Fruit fly (Drosophila melanogaster) whole organism, embryonic: ENCODE data around the gene CG7627.

Source experiments
- Ada2b ChIP-seq: fragments of 200-800 bp; sonication (Bioruptor generic); IDR thresholded peaks from 2 replicates; pipeline ENCODE4 v1.3.6; 2022; ENCODE audit warnings: missing biosample characterization, missing genetic modification characterization
- Antp ChIP-seq: fragments of 200-800 bp; sonication (Bioruptor generic); optimal IDR thresholded peaks from 3 replicates; lab custom pipeline; 2016; ENCODE audit warnings: missing biosample characterization, missing genetic modification characterization
- CG10431 ChIP-seq: fragments of 200-800 bp; sonication (Bioruptor generic); optimal IDR thresholded peaks from 3 replicates; lab custom pipeline; 2018; ENCODE audit warnings: missing biosample characterization, mild to moderate bottlenecking, missing genetic modification characterization
- CG10543 ChIP-seq: fragments of 200-800 bp; sonication (Bioruptor generic); optimal IDR thresholded peaks from 3 replicates; lab custom pipeline; 2017; ENCODE audit warnings: missing biosample characterization, mild to moderate bottlenecking, missing genetic modification characterization, moderate library complexity
- CG11093 ChIP-seq: fragments of 200-800 bp; sonication (Bioruptor generic); IDR thresholded peaks from 3 replicates; pipeline ENCODE4 v1.3.6; 2022; ENCODE audit warnings: missing biosample characterization, missing genetic modification characterization
- CG11560 ChIP-seq: fragments of 200-800 bp; sonication (Bioruptor generic); IDR thresholded peaks from 3 replicates; pipeline ENCODE4 v1.3.6; 2022; ENCODE audit warnings: missing biosample characterization, missing genetic modification characterization
- CG12104 ChIP-seq: fragments of 200-800 bp; sonication (Bioruptor generic); optimal IDR thresholded peaks from 3 replicates; lab custom pipeline; 2016; ENCODE audit warnings: missing biosample characterization, missing genetic modification characterization
- CG13296 ChIP-seq: fragments of 200-800 bp; sonication (Bioruptor generic); optimal IDR thresholded peaks from 3 replicates; lab custom pipeline; 2018; ENCODE audit warnings: missing biosample characterization, mild to moderate bottlenecking, missing genetic modification characterization
- CG14710 ChIP-seq: fragments of 200-800 bp; sonication (Bioruptor generic); optimal IDR thresholded peaks from 3 replicates; lab custom pipeline; 2019; ENCODE audit warnings: missing biosample characterization, mild to moderate bottlenecking, missing genetic modification characterization, moderate library complexity
- CG1647 ChIP-seq: fragments of 200-800 bp; sonication (Bioruptor generic); optimal IDR thresholded peaks from 3 replicates; lab custom pipeline; 2016; ENCODE audit warnings: missing biosample characterization, missing genetic modification characterization
- CG16779 ChIP-seq: fragments of 200-800 bp; sonication (Bioruptor generic); IDR thresholded peaks from 2 replicates; pipeline ENCODE4 v1.3.6; 2022; ENCODE audit warnings: missing biosample characterization, missing genetic modification characterization
- CG16863 ChIP-seq: fragments of 200-800 bp; sonication (Bioruptor generic); optimal IDR thresholded peaks from 3 replicates; lab custom pipeline; 2016; ENCODE audit warnings: missing biosample characterization, missing genetic modification characterization
- CG17359 ChIP-seq: fragments of 200-800 bp; sonication (Bioruptor generic); optimal IDR thresholded peaks from 3 replicates; lab custom pipeline; 2018; ENCODE audit warnings: missing biosample characterization, mild to moderate bottlenecking, missing genetic modification characterization, moderate library complexity
- CG17912 ChIP-seq: fragments of 200-800 bp; sonication (Bioruptor generic); optimal IDR thresholded peaks from 2 replicates; lab custom pipeline; 2018; ENCODE audit warnings: missing biosample characterization, mild to moderate bottlenecking, missing genetic modification characterization
- CG18011 ChIP-seq: fragments of 200-800 bp; sonication (Bioruptor generic); optimal IDR thresholded peaks from 2 replicates; lab custom pipeline; 2017; ENCODE audit warnings: missing biosample characterization, missing genetic modification characterization, mild to moderate bottlenecking, moderate library complexity, missing genotype
- CG18262 ChIP-seq: fragments of 200-800 bp; optimal IDR thresholded peaks from 3 replicates; lab custom pipeline; 2019; ENCODE audit warnings: missing biosample characterization, mild to moderate bottlenecking, missing genetic modification characterization, moderate library complexity
- CG31388 ChIP-seq: fragments of 200-800 bp; sonication (Bioruptor generic); optimal IDR thresholded peaks from 2 replicates; lab custom pipeline; 2016; ENCODE audit warnings: missing biosample characterization, missing genetic modification characterization
- CG6689 ChIP-seq: fragments of 200-800 bp; sonication (Bioruptor generic); IDR thresholded peaks from 2 replicates; pipeline ENCODE4 v1.3.6; 2022; ENCODE audit warnings: missing biosample characterization, missing genetic modification characterization
- CG6854 ChIP-seq: fragments of 200-800 bp; sonication (Bioruptor generic); optimal IDR thresholded peaks from 3 replicates; lab custom pipeline; 2017; ENCODE audit warnings: missing biosample characterization, mild to moderate bottlenecking, missing genetic modification characterization
- CG9727 ChIP-seq: fragments of 200-800 bp; sonication (Bioruptor generic); optimal IDR thresholded peaks from 3 replicates; lab custom pipeline; 2017; ENCODE audit warnings: missing biosample characterization, mild to moderate bottlenecking, missing genetic modification characterization
- Dbx ChIP-seq: fragments of 200-800 bp; sonication (Bioruptor generic); IDR thresholded peaks from 3 replicates; pipeline ENCODE4 v1.3.6; 2022; ENCODE audit warnings: missing biosample characterization, missing genetic modification characterization
- Dll ChIP-seq: fragments of 200-800 bp; sonication (Bioruptor generic); IDR thresholded peaks from 4 replicates; pipeline ENCODE4 v1.3.6; 2022; ENCODE audit warnings: missing biosample characterization, missing genetic modification characterization; ENCODE audit not compliant: partially characterized antibody
- Doc3 ChIP-seq: fragments of 200-800 bp; sonication (Bioruptor generic); IDR thresholded peaks from 3 replicates; pipeline ENCODE4 v1.3.6; 2022; ENCODE audit warnings: missing biosample characterization, missing genetic modification characterization; ENCODE audit not compliant: partially characterized antibody
- E2f2 ChIP-seq: fragments of 200-800 bp; sonication (Bioruptor generic); IDR thresholded peaks from 2 replicates; pipeline ENCODE4 v1.3.6; 2022; ENCODE audit warnings: missing biosample characterization, missing genetic modification characterization
- Ets65A ChIP-seq: fragments of 200-800 bp; sonication (Bioruptor generic); peaks from one replicate; lab custom pipeline; 2016; ENCODE audit warnings: missing biosample characterization, missing genetic modification characterization
- Gug ChIP-seq: fragments of 200-800 bp; sonication (Bioruptor generic); IDR thresholded peaks from 4 replicates; pipeline ENCODE4 v1.3.6; 2022; ENCODE audit warnings: missing biosample characterization, missing genetic modification characterization
- H15 ChIP-seq: fragments of 200-800 bp; sonication (Bioruptor generic); IDR thresholded peaks from 3 replicates; pipeline ENCODE4 v1.3.6; 2022; ENCODE audit warnings: missing biosample characterization, missing genetic modification characterization
- Hmx ChIP-seq: fragments of 200-800 bp; sonication (Bioruptor generic); optimal IDR thresholded peaks from 2 replicates; lab custom pipeline; 2016; ENCODE audit warnings: missing biosample characterization, missing genetic modification characterization
- Hr39 ChIP-seq: fragments of >200 bp; optimal IDR thresholded peaks from 2 replicates; lab custom pipeline; 2017
- Neu2 ChIP-seq: fragments of 200-800 bp; sonication (Bioruptor generic); optimal IDR thresholded peaks from 3 replicates; lab custom pipeline; 2016; ENCODE audit warnings: missing biosample characterization, missing genetic modification characterization, borderline replicate concordance
- Ptx1 ChIP-seq: fragments of 200-800 bp; sonication (Bioruptor generic); IDR thresholded peaks from 2 replicates; pipeline ENCODE4 v1.3.6; 2022; ENCODE audit warnings: missing biosample characterization, missing genetic modification characterization
- Sin3A ChIP-seq: fragments of >200 bp; optimal IDR thresholded peaks from 2 replicates; lab custom pipeline; 2018
- Sry-δ ChIP-seq: fragments of 200-800 bp; sonication (Bioruptor generic); optimal IDR thresholded peaks from 2 replicates; lab custom pipeline; 2016; ENCODE audit warnings: missing biosample characterization, missing genetic modification characterization
- Stat92E ChIP-seq, 3 experiments: fragments of >200 bp in 2 of 3; fragments of 200-800 bp in 1 of 3; sonication (Bioruptor generic) in 1 of 3; optimal IDR thresholded peaks; 2 replicates each; lab custom pipeline; 2017 to 2019; ENCODE audit warnings: missing biosample characterization in 3 of 3, missing genetic modification characterization in 3 of 3, mild to moderate bottlenecking in 1 of 3, moderate library complexity in 1 of 3
- ap ChIP-seq: fragments of 200-800 bp; sonication (Bioruptor generic); IDR thresholded peaks from 2 replicates; pipeline ENCODE4 v1.3.6; 2022; ENCODE audit warnings: missing biosample characterization, missing genetic modification characterization
- bab2 ChIP-seq: fragments of 200-800 bp; sonication (Bioruptor generic); optimal IDR thresholded peaks from 2 replicates; lab custom pipeline; 2016; ENCODE audit warnings: missing biosample characterization, missing genetic modification characterization
- bsh ChIP-seq, 2 experiments: fragments of 200-800 bp; sonication (Bioruptor generic); optimal IDR thresholded peaks; 2 replicates each; lab custom pipeline; 2017 to 2018; ENCODE audit warnings: mild to moderate bottlenecking in 2 of 2, missing biosample characterization in 2 of 2, missing genetic modification characterization in 2 of 2, moderate library complexity in 1 of 2
- corto ChIP-seq: fragments of 200-800 bp; sonication (Bioruptor generic); optimal IDR thresholded peaks from 2 replicates; lab custom pipeline; 2016; ENCODE audit warnings: missing biosample characterization, mild to moderate bottlenecking, missing genetic modification characterization, moderate library complexity
- dmrt99B ChIP-seq: fragments of 200-800 bp; sonication (Bioruptor generic); optimal IDR thresholded peaks from 2 replicates; lab custom pipeline; 2018; ENCODE audit warnings: missing biosample characterization, mild to moderate bottlenecking, missing genetic modification characterization, moderate library complexity
- kay ChIP-seq: fragments of 200-800 bp; sonication (Bioruptor generic); optimal IDR thresholded peaks from 2 replicates; lab custom pipeline; 2016; ENCODE audit warnings: missing biosample characterization, missing genetic modification characterization
- ken ChIP-seq: fragments of 200-800 bp; sonication (Bioruptor generic); IDR thresholded peaks from 3 replicates; pipeline ENCODE4 v1.3.6; 2022; ENCODE audit warnings: missing biosample characterization, missing genetic modification characterization
- lab ChIP-seq: fragments of 200-800 bp; sonication (Bioruptor generic); optimal IDR thresholded peaks from 3 replicates; lab custom pipeline; 2017; ENCODE audit warnings: missing biosample characterization, missing genetic modification characterization, mild to moderate bottlenecking, moderate library complexity, missing genetic modification reagents
- lmd ChIP-seq: fragments of 200-800 bp; sonication (Bioruptor generic); IDR thresholded peaks from 2 replicates; pipeline ENCODE4 v1.3.6; 2022; ENCODE audit warnings: missing biosample characterization, missing genetic modification characterization
- mirr ChIP-seq: fragments of 200-800 bp; sonication (Bioruptor generic); optimal IDR thresholded peaks from 3 replicates; lab custom pipeline; 2018; ENCODE audit warnings: missing biosample characterization, mild to moderate bottlenecking, missing genetic modification characterization
- phol ChIP-seq: fragments of 200-800 bp; sonication (Bioruptor generic); optimal IDR thresholded peaks from 3 replicates; lab custom pipeline; 2018; ENCODE audit warnings: missing biosample characterization, mild to moderate bottlenecking, missing genetic modification characterization, moderate library complexity
- tup ChIP-seq: fragments of 200-800 bp; sonication (Bioruptor generic); optimal IDR thresholded peaks from 2 replicates; lab custom pipeline; 2016; ENCODE audit warnings: missing biosample characterization, mild to moderate bottlenecking, missing genetic modification characterization, moderate library complexity
- vnd ChIP-seq: fragments of 200-800 bp; sonication (Bioruptor generic); IDR thresholded peaks from 3 replicates; pipeline ENCODE4 v1.3.6; 2022; ENCODE audit warnings: missing biosample characterization, missing genetic modification characterization; ENCODE audit not compliant: partially characterized antibody
- vvl ChIP-seq: fragments of 200-800 bp; sonication (Bioruptor generic); IDR thresholded peaks from 2 replicates; pipeline ENCODE4 v1.3.6; 2022; ENCODE audit warnings: missing biosample characterization, missing genetic modification characterization
- zf30C ChIP-seq: fragments of 200-800 bp; sonication (Bioruptor generic); optimal IDR thresholded peaks from 3 replicates; lab custom pipeline; 2018; ENCODE audit warnings: missing biosample characterization, mild to moderate bottlenecking, missing genetic modification characterization

The CG7627 gene

dm6 chr2L:8403286-8404270 is 41.3 kb upstream of the CG7627 start, which contains the start of gene emb (continued):
- TF ChIP-seq CG11093 (GFP tag; lab: Robert Waterston, UW): no peak
- 0 out of 2 replicates have a peak, but pooled peaks have one; percentile 34 for TF ChIP-seq CG6689
- no peak for TF ChIP-seq Hmx (GFP tag; lab: Kevin White, UChicago)
- TF ChIP-seq Sin3A (lab: Kevin White, UChicago): peak; percentile 82
- TF ChIP-seq corto (GFP tag; lab: Kevin White, UChicago): no peak
- TF ChIP-seq lab (GFP tag; lab: Kevin White, UChicago): no peak
- TF ChIP-seq Ada2b: no peak
- TF ChIP-seq CG1647 (GFP tag; lab: Kevin White, UChicago): peak; percentile 49
- no peak for TF ChIP-seq dmrt99B (tag; lab: Kevin White, UChicago)
- no peak for TF ChIP-seq CG6854
- peak; percentile 7 to 76 for TF ChIP-seq bsh (GFP tag; optimal IDR thresholded peaks at IDR 0.05; lab: Kevin White, UChicago)
- peak; percentile 1 for TF ChIP-seq CG16863
- peak; percentile 68 for TF ChIP-seq phol (tag; lab: Kevin White, UChicago)
- peak; percentile 19 for TF ChIP-seq CG17359 (tag; lab: Kevin White, UChicago)
- peak; percentile 94 for TF ChIP-seq Ets65A (GFP tag; lab: Kevin White, UChicago)
- TF ChIP-seq Doc3 (GFP tag; lab: Robert Waterston, UW): peak; percentile 92
- TF ChIP-seq Stat92E (GFP tag; optimal IDR thresholded peaks at IDR 0.05; lab: Kevin White, UChicago): no peak
- TF ChIP-seq E2f2 (GFP tag; lab: Robert Waterston, UW): peak; percentile 62; the same call in 1 of the 2 replicates
- TF ChIP-seq CG13296 (GFP tag; lab: Kevin White, UChicago): no peak
- TF ChIP-seq zf30C: no peak
- TF ChIP-seq CG10543 (GFP tag; lab: Kevin White, UChicago): no peak
- TF ChIP-seq CG9727 (GFP tag; lab: Kevin White, UChicago): peak; percentile 66
- no peak for TF ChIP-seq CG31388 (GFP tag; lab: Kevin White, UChicago)
- no peak for TF ChIP-seq Gug (GFP tag; lab: Robert Waterston, UW)
- no peak for TF ChIP-seq tup (GFP tag; lab: Kevin White, UChicago)
- TF ChIP-seq CG18262 (tag; lab: Kevin White, UChicago): peak; percentile 42
- no peak for TF ChIP-seq ken (GFP tag; lab: Robert Waterston, UW)
- TF ChIP-seq bab2 (GFP tag; lab: Kevin White, UChicago): peak; percentile 43
- TF ChIP-seq H15 (GFP tag; lab: Robert Waterston, UW): no peak
- no peak for TF ChIP-seq Neu2
- TF ChIP-seq CG11560: peak; percentile 99
- 0 out of 2 replicates have a peak, but pooled peaks have one; percentile 2 for TF ChIP-seq Ptx1 (GFP tag; lab: Robert Waterston, UW)
- TF ChIP-seq ap (GFP tag; lab: Robert Waterston, UW): no peak
- 0 out of 3 replicates have a peak, but pooled peaks have one; percentile 57 for TF ChIP-seq Dbx
- no peak for TF ChIP-seq kay (GFP tag; lab: Kevin White, UChicago)
- no peak for TF ChIP-seq CG16779 (GFP tag; lab: Robert Waterston, UW)
- TF ChIP-seq CG12104 (GFP tag; lab: Kevin White, UChicago): peak; percentile 52
- TF ChIP-seq CG18011: no peak
- peak; percentile 21; the same call in 1 of the 2 replicates for TF ChIP-seq lmd
- no peak for TF ChIP-seq Hr39 (lab: Kevin White, UChicago)
- TF ChIP-seq CG10431 (GFP tag; lab: Kevin White, UChicago): no peak
- peak; percentile 89 for TF ChIP-seq Sry-δ (GFP tag; lab: Kevin White, UChicago)
- peak; percentile 59 for TF ChIP-seq Antp (GFP tag; lab: Kevin White, UChicago)
- peak; percentile 97 for TF ChIP-seq CG14710
- TF ChIP-seq vnd (GFP tag; lab: Robert Waterston, UW): peak; percentile 97
- TF ChIP-seq vvl (GFP tag; lab: Robert Waterston, UW): peak; percentile 55
- peak; percentile 94 for TF ChIP-seq Dll
- no peak for TF ChIP-seq mirr (GFP tag; lab: Kevin White, UChicago)
- TF ChIP-seq CG17912 (GFP tag; lab: Kevin White, UChicago): no peak
